Fruit fly (Drosophila melanogaster) S2 (cell line): ENCODE measurements around the gene CG6041.

Experiments used
- CG8478 ChIP-seq: fragments of >200 bp; optimal IDR thresholded peaks from 2 replicates; lab custom pipeline; 2018
- CTCF ChIP-seq, 2 experiments: fragments of >200 bp; optimal IDR thresholded peaks; 2 replicates each; lab custom pipeline; 2018

- no peak for TF ChIP-seq CTCF (optimal IDR thresholded peaks at IDR 0.05; lab: Kevin White, UChicago)
- no peak for TF ChIP-seq CG8478
These were observed 29.3 kb upstream of the CG6041 start for dm6 chrX:5918499-5919126.
